Fruit fly (Drosophila melanogaster) whole organism, embryonic: ENCODE results near the gene CG5445.
A peak's percentile ranks its signal among the peaks of the same experiment; 100 is the strongest.

ENCODE experiments used
- Asciz ChIP-seq: fragments of 200-800 bp; sonication (Bioruptor generic); optimal IDR thresholded peaks from 2 replicates; lab custom pipeline; 2017; ENCODE audit warnings: missing biosample characterization, mild to moderate bottlenecking, missing genetic modification characterization, missing genetic modification reagents
- Awh ChIP-seq: fragments of 200-800 bp; sonication (Bioruptor generic); IDR thresholded peaks from 2 replicates; pipeline ENCODE4, ENCODE4 v1.3.6; 2022; ENCODE audit warnings: missing biosample characterization, missing genetic modification characterization
- B-H2 ChIP-seq: fragments of 200-800 bp; sonication (Bioruptor generic); optimal IDR thresholded peaks from 2 replicates; lab custom pipeline; 2018; ENCODE audit warnings: missing biosample characterization, mild to moderate bottlenecking, missing genetic modification characterization
- CG10979 ChIP-seq: fragments of 200-800 bp; sonication (Bioruptor generic); optimal IDR thresholded peaks from 2 replicates; lab custom pipeline; 2018; ENCODE audit warnings: missing biosample characterization, mild to moderate bottlenecking, missing genetic modification characterization, moderate library complexity
- CG13894 ChIP-seq: fragments of 200-800 bp; sonication (Bioruptor generic); optimal IDR thresholded peaks from 3 replicates; lab custom pipeline; 2018; ENCODE audit warnings: missing biosample characterization, mild to moderate bottlenecking, missing genetic modification characterization, moderate library complexity
- CG17361 ChIP-seq: fragments of 200-800 bp; sonication (Bioruptor generic); IDR thresholded peaks from 3 replicates; pipeline ENCODE4 v1.3.6; 2022; ENCODE audit warnings: missing biosample characterization, missing genetic modification characterization
- CG2202 ChIP-seq: fragments of 200-800 bp; sonication (Bioruptor generic); optimal IDR thresholded peaks from 2 replicates; lab custom pipeline; 2018; ENCODE audit warnings: missing biosample characterization, mild to moderate bottlenecking, missing genetic modification characterization
- CG3838 ChIP-seq: fragments of 200-800 bp; sonication (Bioruptor generic); optimal IDR thresholded peaks from 3 replicates; lab custom pipeline; 2016; ENCODE audit warnings: missing biosample characterization, missing genetic modification characterization
- CG42726 ChIP-seq: fragments of 200-800 bp; sonication (Bioruptor generic); IDR thresholded peaks from 2 replicates; pipeline ENCODE4 v1.3.6; 2022; ENCODE audit warnings: missing biosample characterization, missing genetic modification characterization; ENCODE audit not compliant: partially characterized antibody
- CG4282 ChIP-seq: fragments of 200-800 bp; sonication (Bioruptor generic); optimal IDR thresholded peaks from 2 replicates; lab custom pipeline; 2016; ENCODE audit warnings: missing biosample characterization, missing genetic modification characterization
- CG7271 ChIP-seq: fragments of 200-800 bp; sonication (Bioruptor generic); optimal IDR thresholded peaks from 2 replicates; lab custom pipeline; 2018; ENCODE audit warnings: missing biosample characterization, mild to moderate bottlenecking, missing genetic modification characterization, moderate library complexity
- CG8478 ChIP-seq: fragments of >200 bp; optimal IDR thresholded peaks from 2 replicates; lab custom pipeline; 2018
- D19A ChIP-seq: fragments of 200-800 bp; optimal IDR thresholded peaks from 3 replicates; lab custom pipeline; 2019; ENCODE audit warnings: missing biosample characterization, mild to moderate bottlenecking, missing genetic modification characterization, moderate library complexity
- D19B ChIP-seq: fragments of 200-800 bp; sonication (Bioruptor generic); optimal IDR thresholded peaks from 2 replicates; lab custom pipeline; 2017; ENCODE audit warnings: missing biosample characterization, mild to moderate bottlenecking, missing genetic modification characterization
- Dfd ChIP-seq, 2 experiments: fragments of >200 bp; optimal IDR thresholded peaks; 2 replicates each; lab custom pipeline; 2017; ENCODE audit warnings: missing biosample characterization in 2 of 2, missing genetic modification characterization in 2 of 2
- Dll ChIP-seq: fragments of 200-800 bp; sonication (Bioruptor generic); IDR thresholded peaks from 4 replicates; pipeline ENCODE4 v1.3.6; 2022; ENCODE audit warnings: missing biosample characterization, missing genetic modification characterization; ENCODE audit not compliant: partially characterized antibody
- HLH54F ChIP-seq: fragments of 200-800 bp; sonication (Bioruptor generic); optimal IDR thresholded peaks from 3 replicates; lab custom pipeline; 2016; ENCODE audit warnings: missing biosample characterization, missing genetic modification characterization
- Mrtf ChIP-seq: fragments of 200-800 bp; sonication (Bioruptor generic); IDR thresholded peaks from 3 replicates; pipeline ENCODE4 v1.3.6; 2022; ENCODE audit warnings: missing biosample characterization, missing genetic modification characterization
- Pdp1 ChIP-seq, 2 experiments: fragments of 200-800 bp; sonication (Bioruptor generic); optimal IDR thresholded peaks; 3 replicates each; lab custom pipeline; 2016; ENCODE audit warnings: missing biosample characterization in 2 of 2, missing genetic modification characterization in 2 of 2, mild to moderate bottlenecking in 1 of 2, moderate library complexity in 1 of 2
- TFAM ChIP-seq: fragments of 200-800 bp; sonication (Bioruptor generic); optimal IDR thresholded peaks from 2 replicates; lab custom pipeline; 2017; ENCODE audit warnings: missing biosample characterization, missing genetic modification characterization, inconsistent platforms
- abd-A ChIP-seq: fragments of 200-800 bp; sonication (Bioruptor generic); optimal IDR thresholded peaks from 3 replicates; lab custom pipeline; 2019; ENCODE audit warnings: missing biosample characterization, mild to moderate bottlenecking, missing genetic modification characterization, moderate library complexity
- amos ChIP-seq: fragments of 200-800 bp; sonication (Bioruptor generic); IDR thresholded peaks from 2 replicates; pipeline ENCODE4 v1.3.6; 2022; ENCODE audit warnings: missing biosample characterization, missing genetic modification characterization; ENCODE audit not compliant: partially characterized antibody
- cad ChIP-seq: fragments of >200 bp; optimal IDR thresholded peaks from 2 replicates; lab custom pipeline; 2017; ENCODE audit warnings: missing biosample characterization, missing genetic modification characterization
- chinmo ChIP-seq: fragments of 200-800 bp; sonication (Bioruptor generic); IDR thresholded peaks from 4 replicates; pipeline ENCODE4 v1.3.6; 2022; ENCODE audit warnings: missing biosample characterization, missing genetic modification characterization; ENCODE audit not compliant: partially characterized antibody
- chm ChIP-seq: fragments of 200-800 bp; sonication (Bioruptor generic); IDR thresholded peaks from 2 replicates; pipeline ENCODE4 v1.3.6; 2022; ENCODE audit warnings: missing biosample characterization, missing genetic modification characterization
- crp ChIP-seq, 2 experiments: fragments of 200-800 bp; sonication (Bioruptor generic); optimal IDR thresholded peaks; 2 replicates in 1 of 2; 3 replicates in 1 of 2; lab custom pipeline; 2017; ENCODE audit warnings: missing biosample characterization in 2 of 2, missing genetic modification characterization in 2 of 2, mild to moderate bottlenecking in 1 of 2, moderate library complexity in 1 of 2
- grn ChIP-seq: fragments of 200-800 bp; sonication (Bioruptor generic); optimal IDR thresholded peaks from 3 replicates; lab custom pipeline; 2017; ENCODE audit warnings: missing biosample characterization, missing genetic modification characterization
- gsb ChIP-seq: fragments of 200-800 bp; sonication (Bioruptor generic); IDR thresholded peaks from 2 replicates; pipeline ENCODE4 v1.3.6; 2022; ENCODE audit warnings: missing biosample characterization, missing genetic modification characterization
- gsb-n ChIP-seq: fragments of 200-800 bp; sonication (Bioruptor generic); optimal IDR thresholded peaks from 3 replicates; lab custom pipeline; 2018; ENCODE audit warnings: missing biosample characterization, mild to moderate bottlenecking, missing genetic modification characterization
- hkb ChIP-seq, 2 experiments: fragments of 200-800 bp in 1 of 2; fragments of >200 bp in 1 of 2; sonication (Bioruptor generic) in 1 of 2; IDR thresholded peaks in 1 of 2; optimal IDR thresholded peaks in 1 of 2; 2 replicates each; pipeline versions ENCODE4 v1.3.6 to Lab custom; 2017 to 2022; ENCODE audit warnings: missing biosample characterization in 1 of 2, missing genetic modification characterization in 1 of 2
- hth ChIP-seq: fragments of >200 bp; optimal IDR thresholded peaks from 2 replicates; lab custom pipeline; 2017; ENCODE audit warnings: inconsistent platforms
- kay ChIP-seq: fragments of 200-800 bp; sonication (Bioruptor generic); optimal IDR thresholded peaks from 2 replicates; lab custom pipeline; 2016; ENCODE audit warnings: missing biosample characterization, missing genetic modification characterization
- nau ChIP-seq: fragments of 200-800 bp; sonication (Bioruptor generic); optimal IDR thresholded peaks from 3 replicates; lab custom pipeline; 2017; ENCODE audit warnings: missing biosample characterization, mild to moderate bottlenecking, missing genetic modification characterization, missing genetic modification reagents
- pho ChIP-seq: fragments of 200-800 bp; sonication (Bioruptor generic); optimal IDR thresholded peaks from 2 replicates; lab custom pipeline; 2016; ENCODE audit warnings: missing biosample characterization, missing genetic modification characterization
- tna ChIP-seq: fragments of 200-800 bp; sonication (Bioruptor generic); IDR thresholded peaks from 2 replicates; pipeline ENCODE4 v1.3.6; 2022; ENCODE audit warnings: missing biosample characterization, missing genetic modification characterization; ENCODE audit not compliant: partially characterized antibody
- vvl ChIP-seq: fragments of 200-800 bp; sonication (Bioruptor generic); IDR thresholded peaks from 2 replicates; pipeline ENCODE4 v1.3.6; 2022; ENCODE audit warnings: missing biosample characterization, missing genetic modification characterization
- yki ChIP-seq: fragments of >200 bp; optimal IDR thresholded peaks from 3 replicates; lab custom pipeline; 2018
- zen2 ChIP-seq: fragments of 200-800 bp; sonication (Bioruptor generic); IDR thresholded peaks from 3 replicates; pipeline ENCODE4 v1.3.6; 2022; ENCODE audit warnings: missing biosample characterization, missing genetic modification characterization; ENCODE audit not compliant: partially characterized antibody

Gene CG5445

DNA sequence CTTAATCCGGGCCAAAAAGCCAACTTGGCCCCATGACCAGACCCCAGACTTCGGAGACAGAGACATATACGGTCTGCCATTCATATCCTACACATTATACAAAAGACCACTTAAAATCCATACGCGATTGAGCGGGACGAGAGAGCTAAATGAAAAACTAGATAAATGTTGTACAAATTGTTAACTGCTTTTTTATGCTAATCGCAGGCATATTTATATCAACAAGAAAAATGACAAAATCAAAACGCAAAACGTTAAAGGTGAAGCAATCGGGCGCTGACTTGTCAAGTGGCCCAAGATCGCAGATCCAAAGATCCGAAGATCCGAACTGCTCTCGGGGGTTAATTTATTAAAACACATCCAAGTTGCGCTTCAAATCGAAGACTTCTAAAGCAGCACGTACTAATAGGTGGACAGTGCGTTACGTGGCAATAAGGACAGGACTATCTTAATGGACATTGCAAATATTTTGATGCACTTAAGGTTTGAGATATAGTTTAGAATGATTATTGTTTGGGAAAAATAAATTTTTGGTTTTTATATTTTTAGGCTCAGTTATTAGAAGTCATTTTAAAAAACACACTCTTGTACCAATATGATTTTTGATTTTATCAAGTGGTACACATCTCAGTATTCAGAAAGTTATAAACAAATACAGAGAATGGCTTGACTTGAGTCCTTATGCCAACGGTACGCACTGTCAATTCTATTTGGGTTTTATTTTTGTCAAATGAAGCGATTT, 47.8 kb downstream of the CG5445 start (continued):
- TF ChIP-seq pho (GFP tag; lab: Kevin White, UChicago) (peak; percentile 29), gsb (GFP tag; lab: Robert Waterston, UW) (peak; percentile 45; the same call in 1 of the 2 replicates), amos (GFP tag; lab: Robert Waterston, UW) (no peak), Pdp1 (GFP tag; optimal IDR thresholded peaks at IDR 0.05; lab: Kevin White, UChicago) (peak; percentile 14 to 27), HLH54F (GFP tag; lab: Kevin White, UChicago) (peak; percentile 42), zen2 (no peak), Dll (no peak), hkb (optimal IDR thresholded peaks at IDR 0.05; lab: Kevin White, UChicago) (no peak), hkb (GFP tag; IDR thresholded peaks at IDR 0.05; lab: Robert Waterston, UW) (0 out of 2 replicates have a peak, but pooled peaks have one; percentile 35), D19A (tag; lab: Kevin White, UChicago) (peak; percentile 33), yki (lab: Kevin White, UChicago) (no peak), CG7271 (tag; lab: Kevin White, UChicago) (no peak), CG17361 (GFP tag; lab: Robert Waterston, UW) (peak; percentile 71), tna (GFP tag; lab: Robert Waterston, UW) (no peak), Asciz (GFP tag; lab: Kevin White, UChicago) (no peak), CG8478 (lab: Kevin White, UChicago) (no peak), nau (GFP tag; lab: Kevin White, UChicago) (peak; percentile 25), CG4282 (GFP tag; lab: Kevin White, UChicago) (no peak), crp (GFP tag; optimal IDR thresholded peaks at IDR 0.05; lab: Kevin White, UChicago) (no peak), Dfd (GFP tag; optimal IDR thresholded peaks at IDR 0.05; lab: Kevin White, UChicago) (no peak)

DNA sequence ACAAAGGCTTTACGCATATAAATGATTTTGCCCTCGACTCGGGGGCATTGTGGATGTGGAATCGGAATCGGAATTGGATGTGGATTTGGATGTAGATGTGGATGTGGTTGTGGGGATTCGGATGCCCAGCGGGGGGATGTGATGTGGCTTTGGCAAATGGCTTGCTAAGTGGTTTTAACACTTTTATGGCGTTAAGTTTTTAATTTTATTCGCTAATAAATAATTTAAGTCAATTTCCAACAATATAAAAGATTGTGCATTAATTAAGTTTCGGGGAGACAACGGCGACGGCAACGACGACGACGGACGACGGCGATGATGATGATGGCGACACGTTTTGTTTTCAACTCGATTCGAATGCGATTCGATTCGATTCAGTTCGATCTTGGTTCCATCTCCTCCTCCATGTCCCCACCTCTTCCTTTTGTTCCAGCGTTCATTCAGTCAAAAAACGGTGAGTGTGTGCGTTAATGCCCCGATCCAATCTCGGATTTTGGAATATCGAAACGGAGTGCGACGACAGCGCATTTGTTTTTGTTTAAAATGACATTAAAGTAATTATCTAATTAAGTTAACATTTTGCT, 48.5 kb downstream of the CG5445 start:
- TF ChIP-seq hth (no peak), grn (peak; percentile 20), Mrtf (GFP tag; lab: Robert Waterston, UW) (no peak), CG10979 (tag; lab: Kevin White, UChicago) (no peak), TFAM (GFP tag; lab: Kevin White, UChicago) (no peak), kay (GFP tag; lab: Kevin White, UChicago) (no peak), B-H2 (GFP tag; lab: Kevin White, UChicago) (peak; percentile 87), Awh (GFP tag; lab: Robert Waterston, UW) (peak; percentile 16; the same call in 1 of the 2 replicates), CG13894 (tag; lab: Kevin White, UChicago) (peak; percentile 22), CG2202 (tag; lab: Kevin White, UChicago) (no peak), abd-A (tag; lab: Kevin White, UChicago) (peak; percentile 90), CG3838 (no peak), CG42726 (GFP tag; lab: Robert Waterston, UW) (no peak), chm (GFP tag; lab: Robert Waterston, UW) (no peak), vvl (peak; percentile 64; the same call in 1 of the 2 replicates), D19B (no peak), chinmo (peak; percentile 81; the same call in 2 of the 4 replicates), cad (no peak), gsb-n (peak; percentile 56)
